Worm (Caenorhabditis elegans): ENCODE data around the gene C39E9.7.

The C39E9.7 gene

ce11 chrIV:13070142-13070541 lies 6.4 kb downstream of the C39E9.7 start, which contains the start of gene scl-7 (continued):
- TF ChIP-seq set-16 (GFP tag; IDR thresholded peaks at IDR 0.05) (no peak), ceh-62 (tag; optimal IDR thresholded peaks at IDR 0.05) (no peak)

- TF ChIP-seq nhr-25 (tag; optimal IDR thresholded peaks at IDR 0.05; ENCODE audit: borderline replicate concordance, insufficient read depth) (no peak), daf-16 (GFP tag; optimal IDR thresholded peaks at IDR 0.05) (no peak), daf-16 (tag; optimal IDR thresholded peaks at IDR 0.05) (no peak), saeg-2 (GFP tag; IDR thresholded peaks at IDR 0.05) (no peak), rbr-2 (tag; optimal IDR thresholded peaks at IDR 0.05) (no peak), ztf-11 (tag; optimal IDR thresholded peaks at IDR 0.05) (no peak), F37D6.2 (tag; optimal IDR thresholded peaks at IDR 0.05) (no peak), aly-2 (tag; optimal IDR thresholded peaks at IDR 0.05) (no peak), spr-3 (GFP tag; optimal IDR thresholded peaks at IDR 0.05) (no peak), lin-39 (tag; optimal IDR thresholded peaks at IDR 0.05) (no peak), tag-97 (GFP tag; IDR thresholded peaks at IDR 0.05) (no peak), nhr-28 (tag; optimal IDR thresholded peaks at IDR 0.05) (no peak), mxl-3 (GFP tag; optimal IDR thresholded peaks at IDR 0.05) (no peak), attf-4 (tag; optimal IDR thresholded peaks at IDR 0.05) (no peak), ceh-62 (tag; optimal IDR thresholded peaks at IDR 0.05) (no peak)
Measured at ce11 chrIV:13068451-13068850, 8.1 kb downstream of the C39E9.7 start, which contains the start of gene scl-6. TSS of gene scl-6 (plus strand) at chrIV:13068751.

- TF ChIP-seq F37D6.2 (tag; optimal IDR thresholded peaks at IDR 0.05) (no peak), hif-1 (tag; optimal IDR thresholded peaks at IDR 0.05) (no peak), nhr-48 (tag; optimal IDR thresholded peaks at IDR 0.05) (no peak), zip-11 (GFP tag; IDR thresholded peaks at IDR 0.05) (no peak), zag-1 (tag; optimal IDR thresholded peaks at IDR 0.05) (no peak), jun-1 (tag; optimal IDR thresholded peaks at IDR 0.05) (no peak), lin-39 (tag; optimal IDR thresholded peaks at IDR 0.05) (no peak), nhr-111 (GFP tag; optimal IDR thresholded peaks at IDR 0.05) (no peak), ceh-28 (tag; optimal IDR thresholded peaks at IDR 0.05) (no peak), unc-130 (GFP tag; optimal IDR thresholded peaks at IDR 0.05) (no peak), unc-39 (tag; optimal IDR thresholded peaks at IDR 0.05) (no peak), zfp-3 (GFP tag; conservative IDR thresholded peaks at IDR 0.05) (no peak), dmd-6 (GFP tag; IDR thresholded peaks at IDR 0.05) (no peak), madf-5 (GFP tag; IDR thresholded peaks at IDR 0.05) (no peak)
Measured at ce11 chrIV:13067200-13067599, 9.3 kb downstream of the C39E9.7 start, which contains the start of gene col-131. TSS of gene col-131 (minus strand) at chrIV:13067300.

- peak; percentile 80 for TF ChIP-seq aha-1 (tag)
- no peak for TF ChIP-seq lin-13 (GFP tag; optimal IDR thresholded peaks at IDR 0.05)
- TF ChIP-seq egl-43 (GFP tag; IDR thresholded peaks at IDR 0.05) = 0 out of 2 replicates have a peak, but pooled peaks have one; percentile 36
- TF ChIP-seq set-16 (GFP tag; IDR thresholded peaks at IDR 0.05) = peak; percentile 68; the same call in 1 of the 2 replicates
- TF ChIP-seq dmd-8 (GFP tag; IDR thresholded peaks at IDR 0.05) = no peak
- TF ChIP-seq tag-97 (GFP tag; IDR thresholded peaks at IDR 0.05) = no peak
- no peak for TF ChIP-seq ceh-82 (tag; optimal IDR thresholded peaks at IDR 0.05)
Measured at ce11 chrIV:13066044-13066443, 10.5 kb downstream of the C39E9.7 start.

ce11 chrIV:13063714-13064113 lies 12.8 kb downstream of the C39E9.7 start, which contains the start of gene scl-5:
TSS of gene scl-5 (plus strand) at chrIV:13064014.
- TF ChIP-seq ceh-62 (tag; optimal IDR thresholded peaks at IDR 0.05) (no peak), saeg-2 (GFP tag; IDR thresholded peaks at IDR 0.05) (no peak), lir-3 (tag; optimal IDR thresholded peaks at IDR 0.05) (no peak)

Measured in whole organism, L4 larva.